Comparison of ENCODE assay signal across 2 fruit fly cellular contexts in genomic region chr2L:14308232-14308631, dm6.
TF ChIP-seq lines count a peak whose summit lies in the region.

No protein-coding gene starts in this region.

- no peak for TF ChIP-seq CTCF in whole organism, embryonic (GFP tag; optimal IDR thresholded peaks at IDR 0.05; lab: Kevin White, UChicago)

TF ChIP-seq in whole organism, embryonic, 481 proteins besides CTCF, POLR2A, EP300 and RAD21:
- TF ChIP-seq lov (optimal IDR thresholded peaks at IDR 0.05; lab: Kevin White, UChicago) (no peak), lov (GFP tag; IDR thresholded peaks at IDR 0.05; lab: Robert Waterston, UW) (0 out of 3 replicates have a peak, but pooled peaks have one; percentile 5), Gug (GFP tag; IDR thresholded peaks at IDR 0.05; lab: Robert Waterston, UW) (no peak), CG11504 (tag; optimal IDR thresholded peaks at IDR 0.05; lab: Kevin White, UChicago) (peak; percentile 94), Awh (GFP tag; IDR thresholded peaks at IDR 0.05; lab: Robert Waterston, UW) (peak; percentile 32; the same call in 1 of the 2 replicates), CG33557 (GFP tag; optimal IDR thresholded peaks at IDR 0.05; lab: Kevin White, UChicago) (peak; percentile 22), CG5953 (GFP tag; IDR thresholded peaks at IDR 0.05; lab: Robert Waterston, UW) (peak; percentile 71), bsh (GFP tag; optimal IDR thresholded peaks at IDR 0.05; lab: Kevin White, UChicago) (peak in 1 of 2 experiments; percentile 6), Trl (optimal IDR thresholded peaks at IDR 0.05; lab: Kevin White, UChicago) (no peak), Trl (GFP tag; optimal IDR thresholded peaks at IDR 0.05; lab: Kevin White, UChicago) (no peak), CG4404 (GFP tag; IDR thresholded peaks at IDR 0.05; lab: Robert Waterston, UW) (no peak), Rx (GFP tag; IDR thresholded peaks at IDR 0.05; lab: Robert Waterston, UW) (no peak), CG2199 (GFP tag; IDR thresholded peaks at IDR 0.05; lab: Robert Waterston, UW) (0 out of 3 replicates have a peak, but pooled peaks have one; percentile 10), stwl (tag; optimal IDR thresholded peaks at IDR 0.05; lab: Kevin White, UChicago) (peak; percentile 8), sens (GFP tag; lab: Kevin White, UChicago) (peak; percentile 60), gro (GFP tag; optimal IDR thresholded peaks at IDR 0.05; lab: Kevin White, UChicago) (no peak), gem (tag; optimal IDR thresholded peaks at IDR 0.05; lab: Kevin White, UChicago) (no peak), MTF-1 (GFP tag; optimal IDR thresholded peaks at IDR 0.05; lab: Kevin White, UChicago; ENCODE audit: borderline replicate concordance) (peak; percentile 1), slbo (GFP tag; IDR thresholded peaks at IDR 0.05; lab: Robert Waterston, UW) (0 out of 2 replicates have a peak, but pooled peaks have one; percentile 19), CG17568 (GFP tag; optimal IDR thresholded peaks at IDR 0.05; lab: Kevin White, UChicago) (no peak), gcm2 (GFP tag; optimal IDR thresholded peaks at IDR 0.05; lab: Kevin White, UChicago) (no peak), lab (GFP tag; optimal IDR thresholded peaks at IDR 0.05; lab: Kevin White, UChicago) (no peak), wek (GFP tag; optimal IDR thresholded peaks at IDR 0.05; lab: Kevin White, UChicago) (peak; percentile 1), knrl (GFP tag; IDR thresholded peaks at IDR 0.05; lab: Robert Waterston, UW; ENCODE audit: partially characterized antibody) (no peak), wdn (GFP tag; IDR thresholded peaks at IDR 0.05; lab: Robert Waterston, UW) (no peak), CG1024 (GFP tag; IDR thresholded peaks at IDR 0.05; lab: Robert Waterston, UW) (peak; percentile 31; the same call in 1 of the 2 replicates), dysf (GFP tag; IDR thresholded peaks at IDR 0.05; lab: Robert Waterston, UW) (0 out of 3 replicates have a peak, but pooled peaks have one; percentile 11), CG14710 (tag; optimal IDR thresholded peaks at IDR 0.05; lab: Kevin White, UChicago) (no peak), CG2120 (GFP tag; optimal IDR thresholded peaks at IDR 0.05; lab: Kevin White, UChicago) (no peak), CG8290 (GFP tag; optimal IDR thresholded peaks at IDR 0.05; lab: Kevin White, UChicago) (no peak), CG8290 (tag; optimal IDR thresholded peaks at IDR 0.05; lab: Kevin White, UChicago) (no peak), HLHmδ (GFP tag; optimal IDR thresholded peaks at IDR 0.05; lab: Kevin White, UChicago) (peak; percentile 10), CG32767 (GFP tag; IDR thresholded peaks at IDR 0.05; lab: Robert Waterston, UW) (no peak), CG3407 (GFP tag; optimal IDR thresholded peaks at IDR 0.05; lab: Kevin White, UChicago) (peak; percentile 3), ATbp (GFP tag; optimal IDR thresholded peaks at IDR 0.05; lab: Kevin White, UChicago) (peak; percentile 41), CG12219 (GFP tag; optimal IDR thresholded peaks at IDR 0.05; lab: Kevin White, UChicago) (no peak), CG11093 (GFP tag; IDR thresholded peaks at IDR 0.05; lab: Robert Waterston, UW) (no peak), CG18011 (GFP tag; optimal IDR thresholded peaks at IDR 0.05; lab: Kevin White, UChicago) (peak; percentile 22), Bgb (GFP tag; IDR thresholded peaks at IDR 0.05; lab: Robert Waterston, UW; ENCODE audit: partially characterized antibody) (no peak), zfh1 (GFP tag; IDR thresholded peaks at IDR 0.05; lab: Robert Waterston, UW) (0 out of 3 replicates have a peak, but pooled peaks have one; percentile 34)

TF ChIP-seq in whole organism, prepupa, 60 proteins besides CTCF, POLR2A, EP300 and RAD21:
- no peak for TF ChIP-seq Hr38 (GFP tag; optimal IDR thresholded peaks at IDR 0.05; lab: Kevin White, UChicago)
- no peak for TF ChIP-seq Met (GFP tag; optimal IDR thresholded peaks at IDR 0.05; lab: Kevin White, UChicago)
- TF ChIP-seq CG9139 (GFP tag; optimal IDR thresholded peaks at IDR 0.05; lab: Kevin White, UChicago): no peak
- no peak for TF ChIP-seq CG6276 (GFP tag; optimal IDR thresholded peaks at IDR 0.05; lab: Kevin White, UChicago)
- TF ChIP-seq CG3919 (GFP tag; optimal IDR thresholded peaks at IDR 0.05; lab: Kevin White, UChicago): peak; percentile 5
- TF ChIP-seq Sox15 (GFP tag; optimal IDR thresholded peaks at IDR 0.05; lab: Kevin White, UChicago): no peak
- TF ChIP-seq fkh (GFP tag; optimal IDR thresholded peaks at IDR 0.05; lab: Kevin White, UChicago): peak; percentile 20
